Worm (Caenorhabditis elegans): ENCODE data around the gene F54F2.9.

DNA sequence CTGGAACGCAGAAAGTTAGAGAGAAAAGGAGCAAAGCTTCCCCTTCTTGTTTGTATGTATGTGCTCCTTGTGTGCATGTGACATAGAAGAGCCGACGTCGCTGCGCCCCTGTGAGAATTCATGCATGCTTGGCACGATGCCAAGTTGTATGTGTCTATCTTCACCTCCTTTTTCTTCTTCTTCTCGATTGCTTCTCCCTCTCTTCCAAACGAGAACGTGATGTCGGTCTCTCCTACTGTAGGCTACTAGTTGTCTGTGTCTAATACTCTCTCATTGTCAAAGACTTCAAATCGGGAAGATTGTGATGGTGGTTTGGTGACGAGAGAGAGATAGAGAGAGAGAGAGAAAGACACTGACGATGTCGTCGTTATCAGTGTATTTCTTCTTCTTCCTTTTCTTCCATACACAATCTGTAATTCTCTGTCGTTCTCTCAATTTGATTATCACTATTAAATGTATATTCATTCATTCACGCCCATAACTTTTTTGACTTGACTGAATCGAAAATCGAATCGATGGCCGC is 29.8 kb downstream of the F54F2.9 start:
- TF ChIP-seq W03F9.2 (tag; optimal IDR thresholded peaks at IDR 0.05) (peak; percentile 75), him-1 (tag; optimal IDR thresholded peaks at IDR 0.05) (peak; percentile 77), dao-5 (tag; optimal IDR thresholded peaks at IDR 0.05) (no peak)
